Worm (Caenorhabditis elegans) whole organism, L4/young adult: ENCODE data around the gene twk-5.

ENCODE experiments used
- dao-5 ChIP-seq: sonication (generic microtip); optimal IDR thresholded peaks from 2 replicates; lab custom pipeline; 2016; ENCODE audit warnings: missing genotype, missing genetic modification characterization, moderate library complexity, missing compliant biosample characterization
- him-1 ChIP-seq: sonication (generic microtip); optimal IDR thresholded peaks from 2 replicates; lab custom pipeline; 2016; ENCODE audit warnings: missing genotype, missing genetic modification reagents, missing genetic modification characterization, missing compliant biosample characterization

DNA sequence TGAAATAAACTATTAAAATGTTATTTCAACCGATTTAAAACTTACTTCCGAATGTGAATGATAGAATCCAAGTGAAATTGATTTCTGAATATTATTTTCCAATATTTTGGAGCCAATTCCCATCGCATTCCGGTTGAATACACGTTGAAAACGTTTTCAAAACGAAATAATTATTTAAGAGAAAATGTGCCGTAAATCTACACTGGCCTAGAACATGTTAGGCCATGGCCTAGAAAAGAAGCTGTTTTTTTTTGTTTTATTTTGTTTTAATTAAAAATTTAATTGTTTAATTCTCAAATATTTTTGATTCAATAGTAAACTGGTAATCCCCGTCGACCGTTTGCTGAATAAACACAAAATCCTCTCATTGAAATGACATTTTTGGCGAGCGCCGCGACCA lies 21.2 kb downstream of the twk-5 start:
- TF ChIP-seq him-1 (no peak), dao-5 (tag; lab: Kevin White, UChicago) (no peak)
